Worm (Caenorhabditis elegans) whole organism, L4/young adult: ENCODE measurements around the gene trx-2.

Experiments used
- W03F9.2 ChIP-seq: fragments of 150-350 bp; optimal IDR thresholded peaks from 2 replicates; lab custom pipeline; 2014; ENCODE audit warnings: missing biosample characterization, missing genetic modification characterization
- dao-5 ChIP-seq: sonication (generic microtip); optimal IDR thresholded peaks from 2 replicates; lab custom pipeline; 2016; ENCODE audit warnings: missing genotype, missing genetic modification characterization, moderate library complexity, missing compliant biosample characterization
- him-1 ChIP-seq: sonication (generic microtip); optimal IDR thresholded peaks from 2 replicates; lab custom pipeline; 2016; ENCODE audit warnings: missing genotype, missing genetic modification reagents, missing genetic modification characterization, missing compliant biosample characterization

ce11 chrV:10328080-10328479, 13.6 kb downstream of the trx-2 start:
- TF ChIP-seq him-1 (tag; lab: Kevin White, UChicago) (no peak), W03F9.2 (tag; lab: Kevin White, UChicago) (no peak), dao-5 (tag; lab: Kevin White, UChicago) (no peak)
